Worm (Caenorhabditis elegans) whole organism, L4 larva: Measurements from ENCODE around the gene D2024.18.
A peak's percentile ranks its signal among the peaks of the same experiment; 100 is the strongest.

Experiments
- F10B5.3 ChIP-seq: sonication (generic microtip); optimal IDR thresholded peaks from 2 replicates; lab custom pipeline; 2016; ENCODE audit warnings: mild to moderate bottlenecking, missing genetic modification characterization, missing compliant biosample characterization
- F26F4.8 ChIP-seq: fragments of 200-800 bp; sonication (Bioruptor generic); conservative IDR thresholded peaks from 2 replicates; pipeline ENCODE4 v1.3.6; 2022; ENCODE audit warnings: missing genetic modification characterization, missing compliant biosample characterization
- ZK337.2 ChIP-seq: fragments of 200-800 bp; sonication (Bioruptor generic); IDR thresholded peaks from 2 replicates; pipeline ENCODE4 v1.3.6; 2022; ENCODE audit warnings: missing genetic modification reagents, missing genetic modification characterization, missing compliant biosample characterization
- aha-1 ChIP-seq: fragments of 150-350 bp; peaks from one replicate; lab custom pipeline; 2014; ENCODE audit warnings: missing biosample characterization, missing genetic modification characterization
- aly-2 ChIP-seq: sonication (generic microtip); optimal IDR thresholded peaks from 2 replicates; lab custom pipeline; 2018; ENCODE audit warnings: missing biosample characterization, missing genetic modification characterization
- arid-1 ChIP-seq: fragments of 200-800 bp; sonication (Bioruptor generic); conservative IDR thresholded peaks from 2 replicates; pipeline ENCODE4 v1.3.6; 2022; ENCODE audit warnings: missing genetic modification reagents, missing genetic modification characterization, missing compliant biosample characterization
- daf-16 ChIP-seq, 3 experiments: sonication (generic microtip); optimal IDR thresholded peaks; 2 replicates each; lab custom pipeline; 2016 to 2017; ENCODE audit warnings: missing genetic modification characterization in 3 of 3, missing genetic modification reagents in 3 of 3, mild to moderate bottlenecking in 2 of 3, missing compliant biosample characterization in 2 of 3, missing biosample characterization in 1 of 3, moderate library complexity in 1 of 3
- daf-19 ChIP-seq: fragments of 200-800 bp; sonication (Bioruptor generic); conservative IDR thresholded peaks from 2 replicates; pipeline ENCODE4 v1.3.6; 2022; ENCODE audit warnings: missing genetic modification characterization, missing compliant biosample characterization
- daf-8 ChIP-seq: fragments of 200-800 bp; sonication (Bioruptor generic); IDR thresholded peaks from 2 replicates; pipeline ENCODE4 v1.3.6; 2022; ENCODE audit warnings: missing genetic modification characterization, missing compliant biosample characterization
- dmd-8 ChIP-seq: fragments of 200-800 bp; sonication (Bioruptor generic); IDR thresholded peaks from 2 replicates; pipeline ENCODE4 v1.3.6; 2022; ENCODE audit warnings: missing genetic modification characterization, missing compliant biosample characterization
- fkh-10 ChIP-seq: fragments of 150-350 bp; optimal IDR thresholded peaks from 2 replicates; lab custom pipeline; 2014; ENCODE audit warnings: missing biosample characterization, missing genetic modification reagents, missing genetic modification characterization
- hif-1 ChIP-seq, 2 experiments: sonication (generic microtip); optimal IDR thresholded peaks; 2 replicates each; lab custom pipeline; 2016 to 2017; ENCODE audit warnings: missing compliant biosample characterization in 2 of 2, missing genetic modification characterization in 2 of 2, missing genetic modification reagents in 2 of 2, missing genotype in 2 of 2, mild to moderate bottlenecking in 1 of 2
- hlh-11 ChIP-seq: fragments of 200-800 bp; sonication (Bioruptor generic); optimal IDR thresholded peaks from 2 replicates; lab custom pipeline; 2018; ENCODE audit warnings: mild to moderate bottlenecking, missing genetic modification characterization, missing compliant biosample characterization
- hlh-30 ChIP-seq: sonication (generic microtip); optimal IDR thresholded peaks from 2 replicates; lab custom pipeline; 2017; ENCODE audit warnings: antibody characterized with exemption, mild to moderate bottlenecking, missing genetic modification characterization, missing compliant biosample characterization; ENCODE audit not compliant: insufficient read depth
- jun-1 ChIP-seq: fragments of 150-350 bp; optimal IDR thresholded peaks from 2 replicates; lab custom pipeline; 2014; ENCODE audit warnings: missing biosample characterization, missing genetic modification reagents, missing genetic modification characterization
- lin-1 ChIP-seq: fragments of 200-800 bp; sonication (Bioruptor generic); IDR thresholded peaks from 2 replicates; pipeline ENCODE4 v1.3.6; 2022; ENCODE audit warnings: missing genetic modification reagents, missing genetic modification characterization, missing compliant biosample characterization
- lin-13 ChIP-seq: fragments of 150-350 bp; optimal IDR thresholded peaks from 2 replicates; lab custom pipeline; 2014; ENCODE audit warnings: missing biosample characterization, missing genetic modification reagents, missing genetic modification characterization
- lin-38 ChIP-seq: fragments of 200-800 bp; sonication (Bioruptor generic); IDR thresholded peaks from 2 replicates; pipeline ENCODE4 v1.3.6; 2022; ENCODE audit warnings: missing genetic modification reagents, missing genetic modification characterization, missing compliant biosample characterization
- lsy-2 ChIP-seq, 2 experiments: fragments of 150-350 bp in 1 of 2; sonication (generic microtip) in 1 of 2; optimal IDR thresholded peaks; 2 replicates each; lab custom pipeline; 2014 to 2017; ENCODE audit warnings: missing biosample characterization in 2 of 2, missing genetic modification characterization in 2 of 2
- mdl-1 ChIP-seq, 2 experiments: fragments of 150-350 bp in 1 of 2; sonication (generic microtip) in 1 of 2; optimal IDR thresholded peaks; 2 replicates each; lab custom pipeline; 2014 to 2017; ENCODE audit warnings: missing biosample characterization in 2 of 2, missing genetic modification characterization in 2 of 2
- mep-1 ChIP-seq: fragments of 150-350 bp; sonication (generic microtip); optimal IDR thresholded peaks from 3 replicates; lab custom pipeline; 2014; ENCODE audit warnings: missing biosample characterization, missing genetic modification characterization
- nhr-111 ChIP-seq: fragments of 200-800 bp; sonication (Bioruptor generic); optimal IDR thresholded peaks from 2 replicates; lab custom pipeline; 2018; ENCODE audit warnings: mild to moderate bottlenecking, missing genetic modification characterization, missing compliant biosample characterization
- nhr-237 ChIP-seq: sonication (generic microtip); optimal IDR thresholded peaks from 2 replicates; lab custom pipeline; 2017; ENCODE audit warnings: missing biosample characterization, missing genetic modification characterization
- nhr-25 ChIP-seq: sonication (generic microtip); optimal IDR thresholded peaks from 2 replicates; lab custom pipeline; 2017; ENCODE audit warnings: missing genetic modification characterization, mild to moderate bottlenecking, missing compliant biosample characterization, antibody characterized with exemption, moderate library complexity, borderline replicate concordance; ENCODE audit not compliant: insufficient read depth
- nhr-28 ChIP-seq: fragments of 150-350 bp; optimal IDR thresholded peaks from 2 replicates; lab custom pipeline; 2014; ENCODE audit warnings: missing biosample characterization, missing genetic modification characterization
- nhr-77 ChIP-seq: fragments of 150-350 bp; optimal IDR thresholded peaks from 2 replicates; lab custom pipeline; 2014; ENCODE audit warnings: missing biosample characterization, missing genetic modification characterization
- pha-4 ChIP-seq, 2 experiments: fragments of 150-350 bp in 1 of 2; fragments of 200-800 bp in 1 of 2; sonication (Bioruptor generic) in 1 of 2; IDR thresholded peaks in 1 of 2; optimal IDR thresholded peaks in 1 of 2; 2 replicates each; pipeline versions ENCODE4 v1.3.6 to Lab custom; 2014 to 2022; ENCODE audit warnings: missing genetic modification characterization in 2 of 2, missing genetic modification reagents in 2 of 2, missing biosample characterization in 1 of 2, missing compliant biosample characterization in 1 of 2
- rbr-2 ChIP-seq: sonication (generic microtip); optimal IDR thresholded peaks from 2 replicates; lab custom pipeline; 2016; ENCODE audit warnings: missing genotype, missing genetic modification characterization, missing compliant biosample characterization
- sdz-12 ChIP-seq: fragments of 200-800 bp; sonication (Bioruptor generic); optimal IDR thresholded peaks from 2 replicates; lab custom pipeline; 2018; ENCODE audit warnings: mild to moderate bottlenecking, missing genetic modification characterization, missing compliant biosample characterization
- skn-1 ChIP-seq: fragments of 150-350 bp; optimal IDR thresholded peaks from 2 replicates; lab custom pipeline; 2014; ENCODE audit warnings: missing biosample characterization, missing genetic modification characterization
- snpc-1.2 ChIP-seq: fragments of 200-800 bp; sonication (Bioruptor generic); IDR thresholded peaks from 2 replicates; pipeline ENCODE4 v1.3.6; 2022; ENCODE audit warnings: missing genetic modification reagents, missing genetic modification characterization, missing compliant biosample characterization
- tra-1 ChIP-seq: fragments of 200-800 bp; sonication (Bioruptor generic); IDR thresholded peaks from 2 replicates; pipeline ENCODE4 v1.3.6; 2022; ENCODE audit warnings: missing genetic modification reagents, missing genetic modification characterization, missing compliant biosample characterization
- unc-62 ChIP-seq, 3 experiments: fragments of 150-350 bp in 1 of 3; sonication (generic microtip); optimal IDR thresholded peaks in 2 of 3; peaks in 1 of 3; 1 replicate in 1 of 3; 2 replicates in 2 of 3; lab custom pipeline; 2014 to 2017; ENCODE audit warnings: missing biosample characterization in 3 of 3, missing genetic modification characterization in 3 of 3, missing genetic modification reagents in 3 of 3, missing genotype in 1 of 3
- zag-1 ChIP-seq: fragments of 150-350 bp; optimal IDR thresholded peaks from 2 replicates; lab custom pipeline; 2014; ENCODE audit warnings: missing biosample characterization, missing genetic modification characterization
- zfp-2 ChIP-seq: sonication (generic microtip); optimal IDR thresholded peaks from 2 replicates; lab custom pipeline; 2016; ENCODE audit warnings: mild to moderate bottlenecking, missing genetic modification characterization, missing compliant biosample characterization
- zfp-3 ChIP-seq: fragments of 200-800 bp; sonication (Bioruptor generic); conservative IDR thresholded peaks from 2 replicates; pipeline ENCODE4 v1.3.6; 2022; ENCODE audit warnings: missing genetic modification reagents, missing genetic modification characterization, missing compliant biosample characterization
- zip-2 ChIP-seq: fragments of 150-350 bp; optimal IDR thresholded peaks from 2 replicates; lab custom pipeline; 2014; ENCODE audit warnings: missing biosample characterization, missing genetic modification characterization

D2024.18 gene

DNA sequence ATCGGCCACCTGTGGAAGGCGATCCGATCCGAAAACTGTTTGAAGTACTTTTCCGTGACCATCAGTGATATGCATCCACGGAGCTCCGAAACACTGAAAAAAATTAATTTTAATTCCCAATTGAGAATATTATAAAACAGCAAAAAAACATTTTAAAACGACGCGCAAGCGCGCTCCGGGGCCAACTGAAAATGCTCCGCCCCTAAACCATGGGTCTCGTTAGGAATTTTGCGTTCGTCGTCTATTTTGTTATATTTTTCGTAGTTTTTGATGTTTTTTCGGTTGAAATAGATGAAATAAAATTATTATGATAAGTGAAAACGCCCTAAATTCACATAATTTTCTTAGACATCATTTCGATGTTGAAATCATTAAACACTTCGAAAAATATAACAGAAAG is 9.7 kb upstream of the D2024.18 start:
- TF ChIP-seq hlh-11 (tag; lab: Kevin White, UChicago) (peak; percentile 14), nhr-25 (tag; lab: Kevin White, UChicago) (no peak), F10B5.3 (tag; lab: Kevin White, UChicago) (no peak), jun-1 (tag; lab: Kevin White, UChicago) (peak; percentile 24), lin-38 (GFP tag; lab: Robert Waterston, UW) (peak; percentile 54), snpc-1.2 (no peak), rbr-2 (peak; percentile 23), zip-2 (tag; lab: Kevin White, UChicago) (no peak), daf-8 (GFP tag; lab: Robert Waterston, UW) (no peak), aly-2 (tag; lab: Kevin White, UChicago) (no peak), sdz-12 (GFP tag; lab: Kevin White, UChicago) (no peak), zag-1 (tag; lab: Kevin White, UChicago) (no peak), nhr-237 (tag; lab: Kevin White, UChicago) (no peak), lin-1 (0 out of 2 replicates have a peak, but pooled peaks have one; percentile 17), hif-1 (tag; optimal IDR thresholded peaks at IDR 0.05; lab: Kevin White, UChicago) (no peak), mdl-1 (tag; optimal IDR thresholded peaks at IDR 0.05; lab: Kevin White, UChicago) (no peak), aha-1 (tag; lab: Kevin White, UChicago) (peak; percentile 56), tra-1 (GFP tag; lab: Robert Waterston, UW) (no peak)

- TF ChIP-seq zag-1 (tag; lab: Kevin White, UChicago) (no peak), dmd-8 (no peak), skn-1 (no peak), hlh-11 (tag; lab: Kevin White, UChicago) (peak; percentile 10), lin-13 (GFP tag; lab: Kevin White, UChicago) (no peak), lsy-2 (tag; optimal IDR thresholded peaks at IDR 0.05; lab: Kevin White, UChicago) (no peak), F26F4.8 (GFP tag; lab: Robert Waterston, UW) (no peak), pha-4 (GFP tag; IDR thresholded peaks at IDR 0.05; lab: Robert Waterston, UW) (no peak), pha-4 (tag; optimal IDR thresholded peaks at IDR 0.05; lab: Kevin White, UChicago) (no peak), nhr-28 (peak; percentile 4), hlh-30 (peak; percentile 40), ZK337.2 (GFP tag; lab: Robert Waterston, UW) (no peak), zfp-3 (GFP tag; lab: Robert Waterston, UW) (no peak), nhr-77 (tag; lab: Kevin White, UChicago) (no peak), daf-19 (no peak), nhr-111 (no peak), daf-16 (GFP tag; optimal IDR thresholded peaks at IDR 0.05; lab: Kevin White, UChicago) (peak in 1 of 2 experiments; percentile 74), daf-16 (tag; optimal IDR thresholded peaks at IDR 0.05; lab: Kevin White, UChicago) (peak; percentile 26), zfp-2 (tag; lab: Kevin White, UChicago) (no peak), arid-1 (GFP tag; lab: Robert Waterston, UW) (no peak), mdl-1 (tag; optimal IDR thresholded peaks at IDR 0.05; lab: Kevin White, UChicago) (peak in 1 of 2 experiments; percentile 11), unc-62 (GFP tag; optimal IDR thresholded peaks at IDR 0.05 in 1 of 2; lab: Kevin White, UChicago) (no peak), unc-62 (tag; optimal IDR thresholded peaks at IDR 0.05; lab: Kevin White, UChicago) (no peak), mep-1 (no peak), fkh-10 (GFP tag; lab: Kevin White, UChicago) (no peak)
Measured at ce11 chrIV:7242220-7242789, 8.0 kb upstream of the D2024.18 start, which contains the start of gene gstk-2. Gene gstk-2 (minus strand): TSS chrIV:7242270.
